Fruit fly (Drosophila melanogaster) whole organism, embryonic: ENCODE data around the gene stg.

Experiments
- Atf6 ChIP-seq: fragments of 200-800 bp; sonication (Bioruptor generic); IDR thresholded peaks from 2 replicates; pipeline ENCODE4 v1.3.6; 2022; ENCODE audit warnings: missing biosample characterization, missing genetic modification characterization
- CG10267 ChIP-seq: fragments of 200-800 bp; sonication (Bioruptor generic); optimal IDR thresholded peaks from 2 replicates; lab custom pipeline; 2018; ENCODE audit warnings: missing biosample characterization, mild to moderate bottlenecking, missing genetic modification characterization, moderate library complexity
- CG12659 ChIP-seq: fragments of 200-800 bp; sonication (Bioruptor generic); optimal IDR thresholded peaks from 3 replicates; lab custom pipeline; 2017; ENCODE audit warnings: mild to moderate bottlenecking, missing biosample characterization, missing genetic modification reagents, missing genetic modification characterization
- CG13287 ChIP-seq: fragments of 200-800 bp; sonication (Bioruptor generic); IDR thresholded peaks from 2 replicates; pipeline ENCODE4 v1.3.6; 2022; ENCODE audit warnings: missing biosample characterization, missing genetic modification characterization; ENCODE audit not compliant: partially characterized antibody
- CG14710 ChIP-seq: fragments of 200-800 bp; sonication (Bioruptor generic); optimal IDR thresholded peaks from 3 replicates; lab custom pipeline; 2019; ENCODE audit warnings: missing biosample characterization, mild to moderate bottlenecking, missing genetic modification characterization, moderate library complexity
- CG1603 ChIP-seq: fragments of 200-800 bp; sonication (Bioruptor generic); optimal IDR thresholded peaks from 2 replicates; lab custom pipeline; 2019; ENCODE audit warnings: missing biosample characterization, mild to moderate bottlenecking, missing genetic modification characterization, moderate library complexity
- CG17361 ChIP-seq: fragments of 200-800 bp; sonication (Bioruptor generic); IDR thresholded peaks from 3 replicates; pipeline ENCODE4 v1.3.6; 2022; ENCODE audit warnings: missing biosample characterization, missing genetic modification characterization
- CG17568 ChIP-seq: fragments of 200-800 bp; sonication (Bioruptor generic); optimal IDR thresholded peaks from 2 replicates; lab custom pipeline; 2018; ENCODE audit warnings: missing biosample characterization, mild to moderate bottlenecking, missing genetic modification characterization, moderate library complexity
- CG17802 ChIP-seq: fragments of 200-800 bp; sonication (Bioruptor generic); optimal IDR thresholded peaks from 2 replicates; lab custom pipeline; 2018; ENCODE audit warnings: missing biosample characterization, mild to moderate bottlenecking, missing genetic modification characterization, moderate library complexity
- CG2120 ChIP-seq: fragments of 200-800 bp; sonication (Bioruptor generic); optimal IDR thresholded peaks from 3 replicates; lab custom pipeline; 2016; ENCODE audit warnings: missing biosample characterization, missing genetic modification characterization
- CG2129 ChIP-seq: fragments of 200-800 bp; sonication (Bioruptor generic); IDR thresholded peaks from 2 replicates; pipeline ENCODE4 v1.3.6; 2022; ENCODE audit warnings: missing biosample characterization, missing genetic modification characterization; ENCODE audit not compliant: partially characterized antibody
- CG30020 ChIP-seq: fragments of 200-800 bp; optimal IDR thresholded peaks from 2 replicates; lab custom pipeline; 2019; ENCODE audit warnings: missing biosample characterization, mild to moderate bottlenecking, missing genetic modification characterization, moderate library complexity
- CG32767 ChIP-seq: fragments of 200-800 bp; sonication (Bioruptor generic); IDR thresholded peaks from 2 replicates; pipeline ENCODE4 v1.3.6; 2022; ENCODE audit warnings: missing biosample characterization, missing genetic modification characterization
- CG33213 ChIP-seq: fragments of 200-800 bp; sonication (Bioruptor generic); optimal IDR thresholded peaks from 3 replicates; lab custom pipeline; 2016; ENCODE audit warnings: missing biosample characterization, missing genetic modification characterization
- CG34224 ChIP-seq: fragments of 200-800 bp; sonication (Bioruptor generic); IDR thresholded peaks from 3 replicates; pipeline ENCODE4 v1.3.6; 2022; ENCODE audit warnings: missing biosample characterization, missing genetic modification characterization; ENCODE audit not compliant: partially characterized antibody
- CG4617 ChIP-seq: fragments of 200-800 bp; sonication (Bioruptor generic); optimal IDR thresholded peaks from 3 replicates; lab custom pipeline; 2016; ENCODE audit warnings: missing biosample characterization, missing genetic modification characterization, borderline replicate concordance
- CG7372 ChIP-seq: fragments of 200-800 bp; sonication (Bioruptor generic); IDR thresholded peaks from 2 replicates; pipeline ENCODE4 v1.3.6; 2022; ENCODE audit warnings: missing biosample characterization, missing genetic modification characterization
- CG7928 ChIP-seq: fragments of 200-800 bp; sonication (Bioruptor generic); optimal IDR thresholded peaks from 2 replicates; lab custom pipeline; 2017; ENCODE audit warnings: missing biosample characterization, mild to moderate bottlenecking, missing genetic modification characterization
- CG7963 ChIP-seq: fragments of 200-800 bp; sonication (Bioruptor generic); IDR thresholded peaks from 3 replicates; pipeline ENCODE4 v1.3.6; 2022; ENCODE audit warnings: missing biosample characterization, missing genetic modification characterization; ENCODE audit not compliant: partially characterized antibody
- CG9797 ChIP-seq: fragments of 200-800 bp; sonication (Bioruptor generic); optimal IDR thresholded peaks from 3 replicates; lab custom pipeline; 2018; ENCODE audit warnings: missing biosample characterization, mild to moderate bottlenecking, missing genetic modification characterization
- CkIIα-i1 ChIP-seq: fragments of 200-800 bp; sonication (Bioruptor generic); IDR thresholded peaks from 2 replicates; pipeline ENCODE4 v1.3.6; 2022; ENCODE audit warnings: missing biosample characterization, missing genetic modification characterization
- Dll ChIP-seq: fragments of 200-800 bp; sonication (Bioruptor generic); IDR thresholded peaks from 4 replicates; pipeline ENCODE4 v1.3.6; 2022; ENCODE audit warnings: missing biosample characterization, missing genetic modification characterization; ENCODE audit not compliant: partially characterized antibody
- Doc3 ChIP-seq: fragments of 200-800 bp; sonication (Bioruptor generic); IDR thresholded peaks from 3 replicates; pipeline ENCODE4 v1.3.6; 2022; ENCODE audit warnings: missing biosample characterization, missing genetic modification characterization; ENCODE audit not compliant: partially characterized antibody
- MESR4 ChIP-seq: fragments of 200-800 bp; sonication (Bioruptor generic); optimal IDR thresholded peaks from 2 replicates; lab custom pipeline; 2018; ENCODE audit warnings: missing biosample characterization, mild to moderate bottlenecking, missing genetic modification characterization, moderate library complexity
- Pdp1 ChIP-seq, 2 experiments: fragments of 200-800 bp; sonication (Bioruptor generic); optimal IDR thresholded peaks; 3 replicates each; lab custom pipeline; 2016; ENCODE audit warnings: missing biosample characterization in 2 of 2, missing genetic modification characterization in 2 of 2, mild to moderate bottlenecking in 1 of 2, moderate library complexity in 1 of 2
- YL-1 ChIP-seq: fragments of 200-800 bp; sonication (Bioruptor generic); optimal IDR thresholded peaks from 3 replicates; lab custom pipeline; 2017; ENCODE audit warnings: missing biosample characterization, mild to moderate bottlenecking, missing genetic modification characterization
- ab ChIP-seq: fragments of 200-800 bp; sonication (Bioruptor generic); optimal IDR thresholded peaks from 2 replicates; lab custom pipeline; 2016; ENCODE audit warnings: missing biosample characterization, missing genetic modification characterization
- aop ChIP-seq: fragments of 200-800 bp; sonication (Bioruptor generic); IDR thresholded peaks from 2 replicates; pipeline ENCODE4 v1.3.6; 2022; ENCODE audit warnings: missing biosample characterization, missing genetic modification characterization
- ap ChIP-seq: fragments of 200-800 bp; sonication (Bioruptor generic); IDR thresholded peaks from 2 replicates; pipeline ENCODE4 v1.3.6; 2022; ENCODE audit warnings: missing biosample characterization, missing genetic modification characterization
- bcd ChIP-seq: fragments of 200-800 bp; sonication (Bioruptor generic); optimal IDR thresholded peaks from 2 replicates; lab custom pipeline; 2017; ENCODE audit warnings: missing biosample characterization, mild to moderate bottlenecking, missing genetic modification characterization
- bsh ChIP-seq, 2 experiments: fragments of 200-800 bp; sonication (Bioruptor generic); optimal IDR thresholded peaks; 2 replicates each; lab custom pipeline; 2017 to 2018; ENCODE audit warnings: mild to moderate bottlenecking in 2 of 2, missing biosample characterization in 2 of 2, missing genetic modification characterization in 2 of 2, moderate library complexity in 1 of 2
- cato ChIP-seq: fragments of 200-800 bp; sonication (Bioruptor generic); optimal IDR thresholded peaks from 2 replicates; lab custom pipeline; 2016; ENCODE audit warnings: missing biosample characterization, missing genetic modification characterization, borderline replicate concordance
- ci ChIP-seq: fragments of 200-800 bp; sonication (Bioruptor generic); IDR thresholded peaks from 3 replicates; pipeline ENCODE4 v1.3.6; 2022; ENCODE audit warnings: missing biosample characterization, missing genetic modification characterization
- gro ChIP-seq: fragments of 200-800 bp; sonication (Bioruptor generic); optimal IDR thresholded peaks from 2 replicates; lab custom pipeline; 2016; ENCODE audit warnings: missing biosample characterization, missing genetic modification characterization
- lab ChIP-seq: fragments of 200-800 bp; sonication (Bioruptor generic); optimal IDR thresholded peaks from 3 replicates; lab custom pipeline; 2017; ENCODE audit warnings: missing biosample characterization, missing genetic modification characterization, mild to moderate bottlenecking, moderate library complexity, missing genetic modification reagents
- nerfin-1 ChIP-seq: fragments of 200-800 bp; sonication (Bioruptor generic); optimal IDR thresholded peaks from 3 replicates; lab custom pipeline; 2019; ENCODE audit warnings: missing biosample characterization, mild to moderate bottlenecking, missing genetic modification characterization, moderate library complexity
- prd ChIP-seq, 3 experiments: fragments of >200 bp in 2 of 3; fragments of 200-800 bp in 1 of 3; sonication (Bioruptor generic) in 1 of 3; optimal IDR thresholded peaks in 2 of 3; IDR thresholded peaks in 1 of 3; 2 replicates in 2 of 3; 3 replicates in 1 of 3; pipeline versions ENCODE4 v1.3.6 to Lab custom; 2017 to 2022; ENCODE audit warnings: missing biosample characterization in 1 of 3, missing genetic modification characterization in 1 of 3
- pum ChIP-seq: fragments of 200-800 bp; sonication (Bioruptor generic); optimal IDR thresholded peaks from 2 replicates; lab custom pipeline; 2016; ENCODE audit warnings: missing biosample characterization, missing genetic modification characterization
- pzg ChIP-seq: fragments of 200-800 bp; sonication (Bioruptor generic); optimal IDR thresholded peaks from 3 replicates; lab custom pipeline; 2018; ENCODE audit warnings: missing biosample characterization, mild to moderate bottlenecking, missing genetic modification characterization, moderate library complexity
- repo ChIP-seq: fragments of 200-800 bp; sonication (Bioruptor generic); optimal IDR thresholded peaks from 2 replicates; lab custom pipeline; 2016; ENCODE audit warnings: missing biosample characterization, missing genetic modification characterization
- sd ChIP-seq: fragments of 200-800 bp; sonication (Bioruptor generic); optimal IDR thresholded peaks from 3 replicates; lab custom pipeline; 2018; ENCODE audit warnings: missing biosample characterization, mild to moderate bottlenecking, missing genetic modification characterization, moderate library complexity
- sna ChIP-seq: fragments of 200-800 bp; sonication (Bioruptor generic); IDR thresholded peaks from 2 replicates; pipeline ENCODE4 v1.3.6; 2022; ENCODE audit warnings: missing biosample characterization, missing genetic modification characterization; ENCODE audit not compliant: partially characterized antibody
- sug ChIP-seq: fragments of 200-800 bp; optimal IDR thresholded peaks from 2 replicates; lab custom pipeline; 2019; ENCODE audit warnings: missing biosample characterization, mild to moderate bottlenecking, missing genetic modification characterization, moderate library complexity
- tna ChIP-seq: fragments of 200-800 bp; sonication (Bioruptor generic); IDR thresholded peaks from 2 replicates; pipeline ENCODE4 v1.3.6; 2022; ENCODE audit warnings: missing biosample characterization, missing genetic modification characterization; ENCODE audit not compliant: partially characterized antibody
- zen2 ChIP-seq: fragments of 200-800 bp; sonication (Bioruptor generic); IDR thresholded peaks from 3 replicates; pipeline ENCODE4 v1.3.6; 2022; ENCODE audit warnings: missing biosample characterization, missing genetic modification characterization; ENCODE audit not compliant: partially characterized antibody

stg gene

dm6 chr3R:29222891-29223842 is 32.4 kb downstream of the stg start, which contains the start of the genes Cisd2 and Brd8 (continued):
- TF ChIP-seq CG17802 (tag; lab: Kevin White, UChicago) (no peak), Atf6 (GFP tag; lab: Robert Waterston, UW) (no peak), CG34224 (GFP tag; lab: Robert Waterston, UW) (peak; percentile 98), CG32767 (no peak), prd (optimal IDR thresholded peaks at IDR 0.05; lab: Kevin White, UChicago) (no peak), prd (GFP tag; IDR thresholded peaks at IDR 0.05; lab: Robert Waterston, UW) (0 out of 3 replicates have a peak, but pooled peaks have one; percentile 4), CG17568 (no peak), sd (tag; lab: Kevin White, UChicago) (peak; percentile 54), YL-1 (GFP tag; lab: Kevin White, UChicago) (peak; percentile 79), Doc3 (GFP tag; lab: Robert Waterston, UW) (peak; percentile 76), CG33213 (GFP tag; lab: Kevin White, UChicago) (peak; percentile 30), CG7928 (GFP tag; lab: Kevin White, UChicago) (peak; percentile 25), CG30020 (tag; lab: Kevin White, UChicago) (peak; percentile 29), CG9797 (GFP tag; lab: Kevin White, UChicago) (peak; percentile 86), lab (no peak), CG7963 (GFP tag; lab: Robert Waterston, UW) (peak; percentile 98), CG12659 (GFP tag; lab: Kevin White, UChicago) (peak; percentile 69), zen2 (GFP tag; lab: Robert Waterston, UW) (peak; percentile 96), sna (peak; percentile 87), ab (GFP tag; lab: Kevin White, UChicago) (no peak), ap (no peak), CG17361 (0 out of 3 replicates have a peak, but pooled peaks have one; percentile 14), nerfin-1 (peak; percentile 81), CG13287 (peak; percentile 94), CG1603 (peak; percentile 73), Pdp1 (GFP tag; optimal IDR thresholded peaks at IDR 0.05; lab: Kevin White, UChicago) (peak in 1 of 2 experiments; percentile 94), Dll (GFP tag; lab: Robert Waterston, UW) (peak; percentile 89), tna (GFP tag; lab: Robert Waterston, UW) (peak; percentile 97), cato (GFP tag; lab: Kevin White, UChicago) (no peak), CG2120 (GFP tag; lab: Kevin White, UChicago) (peak; percentile 7), CG2129 (GFP tag; lab: Robert Waterston, UW) (peak; percentile 74; the same call in 1 of the 2 replicates), aop (GFP tag; lab: Robert Waterston, UW) (no peak), repo (GFP tag; lab: Kevin White, UChicago) (peak; percentile 29), CG14710 (tag; lab: Kevin White, UChicago) (peak; percentile 54), CkIIα-i1 (GFP tag; lab: Robert Waterston, UW) (no peak), CG10267 (tag; lab: Kevin White, UChicago) (peak; percentile 38), MESR4 (GFP tag; lab: Kevin White, UChicago) (peak; percentile 78), CG7372 (no peak), ci (peak; percentile 35; the same call in 1 of the 3 replicates), pum (GFP tag; lab: Kevin White, UChicago) (no peak), CG4617 (peak; percentile 85), sug (peak; percentile 19), bsh (GFP tag; optimal IDR thresholded peaks at IDR 0.05; lab: Kevin White, UChicago) (no peak), bcd (GFP tag; lab: Kevin White, UChicago) (no peak), gro (GFP tag; lab: Kevin White, UChicago) (peak; percentile 26), pzg (peak; percentile 91)
